Fruit fly (Drosophila melanogaster): ENCODE measurements around the gene Hsc20.
A peak's percentile ranks its signal among the peaks of the same experiment; 100 is the strongest.

Hsc20 gene

DNA sequence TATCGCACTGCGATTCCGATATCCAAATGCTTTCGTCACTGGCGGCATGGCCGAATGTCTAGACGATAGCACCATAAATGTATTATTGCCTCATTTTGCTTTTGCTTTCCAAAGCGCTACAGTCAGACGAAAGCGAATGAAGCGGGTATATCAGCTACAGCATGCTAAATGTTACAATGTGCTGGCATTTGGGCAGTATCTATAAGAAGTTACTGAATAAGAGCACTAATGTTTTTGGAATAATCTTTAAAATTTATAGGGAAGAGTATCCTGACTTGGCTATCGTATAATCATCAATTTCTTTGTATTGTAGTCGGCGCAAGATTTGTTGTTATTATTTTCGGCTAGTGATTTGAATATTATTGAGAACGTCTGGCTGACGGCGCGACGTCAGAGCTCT, 29.7 kb upstream of the Hsc20 start (continued):
- TF ChIP-seq p53 (GFP tag; optimal IDR thresholded peaks at IDR 0.05) (no peak), CG33213 (GFP tag; optimal IDR thresholded peaks at IDR 0.05) (peak; percentile 66), CG11695 (GFP tag; IDR thresholded peaks at IDR 0.05) (peak; percentile 79), CG17568 (GFP tag; optimal IDR thresholded peaks at IDR 0.05) (peak; percentile 56), usp (GFP tag; optimal IDR thresholded peaks at IDR 0.05) (no peak), CG12744 (GFP tag; optimal IDR thresholded peaks at IDR 0.05) (peak; percentile 64), CG9797 (GFP tag; optimal IDR thresholded peaks at IDR 0.05) (no peak), row (GFP tag; IDR thresholded peaks at IDR 0.05) (peak; percentile 90), CG13424 (tag; optimal IDR thresholded peaks at IDR 0.05) (peak; percentile 81), shn (GFP tag; optimal IDR thresholded peaks at IDR 0.05) (peak; percentile 73), z (GFP tag; IDR thresholded peaks at IDR 0.05) (no peak), CG9932 (GFP tag; IDR thresholded peaks at IDR 0.05) (no peak), jigr1 (GFP tag; IDR thresholded peaks at IDR 0.05) (0 out of 3 replicates have a peak, but pooled peaks have one; percentile 62), kay (GFP tag; optimal IDR thresholded peaks at IDR 0.05) (peak; percentile 75), CG10543 (GFP tag; optimal IDR thresholded peaks at IDR 0.05) (peak; percentile 40), Antp (GFP tag; optimal IDR thresholded peaks at IDR 0.05) (peak; percentile 87), schlank (tag; optimal IDR thresholded peaks at IDR 0.05) (peak; percentile 58), odd (GFP tag; optimal IDR thresholded peaks at IDR 0.05) (peak; percentile 33), Aef1 (GFP tag; IDR thresholded peaks at IDR 0.05) (peak; percentile 90), CG8478 (optimal IDR thresholded peaks at IDR 0.05) (no peak), chinmo (GFP tag; IDR thresholded peaks at IDR 0.05; ENCODE audit: partially characterized antibody) (no peak), CG16779 (GFP tag; IDR thresholded peaks at IDR 0.05) (peak; percentile 87), wor (GFP tag; IDR thresholded peaks at IDR 0.05) (peak; percentile 52; the same call in 1 of the 2 replicates), mld (GFP tag; IDR thresholded peaks at IDR 0.05; ENCODE audit: partially characterized antibody) (no peak), CG31388 (GFP tag; optimal IDR thresholded peaks at IDR 0.05) (peak; percentile 27), CG8388 (GFP tag; optimal IDR thresholded peaks at IDR 0.05) (peak; percentile 38), Lhr (GFP tag; optimal IDR thresholded peaks at IDR 0.05) (no peak), CG1603 (tag; optimal IDR thresholded peaks at IDR 0.05) (peak; percentile 86), BEAF-32 (GFP tag; optimal IDR thresholded peaks at IDR 0.05) (no peak), sna (GFP tag; IDR thresholded peaks at IDR 0.05; ENCODE audit: partially characterized antibody) (no peak), Nf-YC (tag; optimal IDR thresholded peaks at IDR 0.05) (peak; percentile 0), slou (GFP tag; optimal IDR thresholded peaks at IDR 0.05) (peak; percentile 30), NC2α (GFP tag; optimal IDR thresholded peaks at IDR 0.05) (no peak), CG17328 (GFP tag; IDR thresholded peaks at IDR 0.05) (peak; percentile 79), CG18619 (GFP tag; optimal IDR thresholded peaks at IDR 0.05) (peak; percentile 58), Deaf1 (tag; optimal IDR thresholded peaks at IDR 0.05) (peak; percentile 59), Ravus (GFP tag; IDR thresholded peaks at IDR 0.05) (peak; percentile 67), CG3065 (GFP tag; optimal IDR thresholded peaks at IDR 0.05) (peak; percentile 3), zfh1 (GFP tag; IDR thresholded peaks at IDR 0.05) (peak; percentile 86), D19A (tag; optimal IDR thresholded peaks at IDR 0.05) (peak; percentile 91), CG32767 (GFP tag; IDR thresholded peaks at IDR 0.05) (no peak; the same call in 1 of the 2 replicates), Lpt (GFP tag; optimal IDR thresholded peaks at IDR 0.05) (no peak), croc (GFP tag; conservative IDR thresholded peaks at IDR 0.05) (peak; percentile 53; the same call in 2 of the 3 replicates), CG6683 (GFP tag; optimal IDR thresholded peaks at IDR 0.05) (peak; percentile 59), otp (GFP tag; IDR thresholded peaks at IDR 0.05) (peak; percentile 61; the same call in 1 of the 3 replicates), org-1 (GFP tag; optimal IDR thresholded peaks at IDR 0.05) (peak; percentile 68), CG13287 (GFP tag; IDR thresholded peaks at IDR 0.05; ENCODE audit: partially characterized antibody) (no peak), CG17802 (tag; optimal IDR thresholded peaks at IDR 0.05) (peak; percentile 33), fd64A (GFP tag; optimal IDR thresholded peaks at IDR 0.05) (no peak), Abd-B (GFP tag; optimal IDR thresholded peaks at IDR 0.05) (peak; percentile 81), CG16815 (GFP tag; optimal IDR thresholded peaks at IDR 0.05) (peak; percentile 68)

Measured in whole organism, embryonic.